Fruit fly (Drosophila melanogaster) whole organism, embryonic: ENCODE data around the gene CG10730.

Source experiments
- B-H1 ChIP-seq: fragments of 200-800 bp; sonication (Bioruptor generic); IDR thresholded peaks from 3 replicates; pipeline ENCODE4 v1.3.6; 2022; ENCODE audit warnings: missing biosample characterization, missing genetic modification characterization
- B-H2 ChIP-seq: fragments of 200-800 bp; sonication (Bioruptor generic); optimal IDR thresholded peaks from 2 replicates; lab custom pipeline; 2018; ENCODE audit warnings: missing biosample characterization, mild to moderate bottlenecking, missing genetic modification characterization
- Blimp-1 ChIP-seq: fragments of 200-800 bp; sonication (Bioruptor generic); optimal IDR thresholded peaks from 3 replicates; lab custom pipeline; 2018; ENCODE audit warnings: missing biosample characterization, missing genetic modification characterization, mild to moderate bottlenecking, moderate library complexity, missing genetic modification reagents
- CG10267 ChIP-seq: fragments of 200-800 bp; sonication (Bioruptor generic); optimal IDR thresholded peaks from 2 replicates; lab custom pipeline; 2018; ENCODE audit warnings: missing biosample characterization, mild to moderate bottlenecking, missing genetic modification characterization, moderate library complexity
- CG10543 ChIP-seq: fragments of 200-800 bp; sonication (Bioruptor generic); optimal IDR thresholded peaks from 3 replicates; lab custom pipeline; 2017; ENCODE audit warnings: missing biosample characterization, mild to moderate bottlenecking, missing genetic modification characterization, moderate library complexity
- CG11504 ChIP-seq: fragments of 200-800 bp; sonication (Bioruptor generic); optimal IDR thresholded peaks from 3 replicates; lab custom pipeline; 2019; ENCODE audit warnings: missing biosample characterization, mild to moderate bottlenecking, missing genetic modification characterization, moderate library complexity
- CG12155 ChIP-seq: fragments of 200-800 bp; sonication (Bioruptor generic); optimal IDR thresholded peaks from 3 replicates; lab custom pipeline; 2016; ENCODE audit warnings: missing biosample characterization, missing genetic modification characterization
- CG15601 ChIP-seq: fragments of 200-800 bp; sonication (Bioruptor generic); optimal IDR thresholded peaks from 3 replicates; lab custom pipeline; 2019; ENCODE audit warnings: missing biosample characterization, mild to moderate bottlenecking, missing genetic modification characterization, moderate library complexity
- CG17912 ChIP-seq: fragments of 200-800 bp; sonication (Bioruptor generic); optimal IDR thresholded peaks from 2 replicates; lab custom pipeline; 2018; ENCODE audit warnings: missing biosample characterization, mild to moderate bottlenecking, missing genetic modification characterization
- CG1832 ChIP-seq: fragments of 200-800 bp; sonication (Bioruptor generic); optimal IDR thresholded peaks from 2 replicates; lab custom pipeline; 2017; ENCODE audit warnings: missing biosample characterization, mild to moderate bottlenecking, missing genetic modification characterization, inconsistent platforms
- CG2712 ChIP-seq: fragments of 200-800 bp; optimal IDR thresholded peaks from 3 replicates; lab custom pipeline; 2019; ENCODE audit warnings: missing biosample characterization, mild to moderate bottlenecking, missing genetic modification characterization, moderate library complexity
- CG3065 ChIP-seq: fragments of 200-800 bp; sonication (Bioruptor generic); optimal IDR thresholded peaks from 2 replicates; lab custom pipeline; 2016; ENCODE audit warnings: missing biosample characterization, missing genetic modification characterization
- CG34376 ChIP-seq: fragments of 200-800 bp; sonication (Bioruptor generic); optimal IDR thresholded peaks from 2 replicates; lab custom pipeline; 2018; ENCODE audit warnings: missing biosample characterization, mild to moderate bottlenecking, missing genetic modification characterization
- CG4328 ChIP-seq: fragments of 200-800 bp; sonication (Bioruptor generic); optimal IDR thresholded peaks from 3 replicates; lab custom pipeline; 2017; ENCODE audit warnings: missing biosample characterization, missing genetic modification reagents, missing genetic modification characterization
- CG4707 ChIP-seq: fragments of 200-800 bp; sonication (Bioruptor generic); optimal IDR thresholded peaks from 2 replicates; lab custom pipeline; 2018; ENCODE audit warnings: missing biosample characterization, mild to moderate bottlenecking, missing genetic modification characterization, moderate library complexity
- CG6654 ChIP-seq: fragments of 200-800 bp; sonication (Bioruptor generic); optimal IDR thresholded peaks from 2 replicates; lab custom pipeline; 2017; ENCODE audit warnings: missing biosample characterization, mild to moderate bottlenecking, missing genetic modification characterization
- CG6813 ChIP-seq: fragments of 200-800 bp; sonication (Bioruptor generic); optimal IDR thresholded peaks from 2 replicates; lab custom pipeline; 2017; ENCODE audit warnings: missing biosample characterization, missing genetic modification characterization, mild to moderate bottlenecking, moderate library complexity, missing genetic modification reagents
- Chrac-16 ChIP-seq: fragments of 200-800 bp; sonication (Bioruptor generic); optimal IDR thresholded peaks from 3 replicates; lab custom pipeline; 2016; ENCODE audit warnings: missing biosample characterization, missing genetic modification characterization
- D19B ChIP-seq: fragments of 200-800 bp; sonication (Bioruptor generic); optimal IDR thresholded peaks from 2 replicates; lab custom pipeline; 2017; ENCODE audit warnings: missing biosample characterization, mild to moderate bottlenecking, missing genetic modification characterization
- Dip2 ChIP-seq: fragments of 200-800 bp; sonication (Bioruptor generic); IDR thresholded peaks from 2 replicates; pipeline ENCODE4 v1.3.6; 2022; ENCODE audit warnings: missing biosample characterization, missing genetic modification characterization
- Hmr ChIP-seq: fragments of 200-800 bp; sonication (Bioruptor generic); optimal IDR thresholded peaks from 3 replicates; lab custom pipeline; 2017; ENCODE audit warnings: mild to moderate bottlenecking, missing biosample characterization, missing genetic modification reagents, missing genetic modification characterization
- Lpt ChIP-seq: fragments of >200 bp; optimal IDR thresholded peaks from 2 replicates; lab custom pipeline; 2018; ENCODE audit warnings: missing biosample characterization, missing genetic modification characterization
- MESR4 ChIP-seq: fragments of 200-800 bp; sonication (Bioruptor generic); optimal IDR thresholded peaks from 2 replicates; lab custom pipeline; 2018; ENCODE audit warnings: missing biosample characterization, mild to moderate bottlenecking, missing genetic modification characterization, moderate library complexity
- NK7.1 ChIP-seq: fragments of 200-800 bp; sonication (Bioruptor generic); optimal IDR thresholded peaks from 3 replicates; lab custom pipeline; 2016; ENCODE audit warnings: missing biosample characterization, missing genetic modification characterization
- Nf-YC ChIP-seq: fragments of 200-800 bp; optimal IDR thresholded peaks from 3 replicates; lab custom pipeline; 2019; ENCODE audit warnings: missing biosample characterization, mild to moderate bottlenecking, missing genetic modification characterization, moderate library complexity
- Sry-δ ChIP-seq: fragments of 200-800 bp; sonication (Bioruptor generic); optimal IDR thresholded peaks from 2 replicates; lab custom pipeline; 2016; ENCODE audit warnings: missing biosample characterization, missing genetic modification characterization
- Vsx1 ChIP-seq: fragments of 200-800 bp; sonication (Bioruptor generic); optimal IDR thresholded peaks from 2 replicates; lab custom pipeline; 2017; ENCODE audit warnings: missing biosample characterization, mild to moderate bottlenecking, missing genetic modification characterization, missing genetic modification reagents
- ap ChIP-seq: fragments of 200-800 bp; sonication (Bioruptor generic); IDR thresholded peaks from 2 replicates; pipeline ENCODE4 v1.3.6; 2022; ENCODE audit warnings: missing biosample characterization, missing genetic modification characterization
- ase ChIP-seq: fragments of 200-800 bp; sonication (Bioruptor generic); IDR thresholded peaks from 3 replicates; pipeline ENCODE4 v1.3.6; 2022; ENCODE audit warnings: missing biosample characterization, missing genetic modification characterization
- bcd ChIP-seq: fragments of 200-800 bp; sonication (Bioruptor generic); optimal IDR thresholded peaks from 2 replicates; lab custom pipeline; 2017; ENCODE audit warnings: missing biosample characterization, mild to moderate bottlenecking, missing genetic modification characterization
- cas ChIP-seq: fragments of 200-800 bp; sonication (Bioruptor generic); IDR thresholded peaks from 2 replicates; pipeline ENCODE4 v1.3.6; 2022; ENCODE audit warnings: missing biosample characterization, missing genetic modification characterization
- chn ChIP-seq: fragments of 200-800 bp; sonication (Bioruptor generic); optimal IDR thresholded peaks from 2 replicates; lab custom pipeline; 2016; ENCODE audit warnings: missing biosample characterization, missing genetic modification characterization
- croc ChIP-seq: fragments of 200-800 bp; sonication (Bioruptor generic); conservative IDR thresholded peaks from 3 replicates; pipeline ENCODE4 v1.3.6; 2022; ENCODE audit warnings: missing biosample characterization, missing genetic modification characterization
- crp ChIP-seq, 2 experiments: fragments of 200-800 bp; sonication (Bioruptor generic); optimal IDR thresholded peaks; 2 replicates in 1 of 2; 3 replicates in 1 of 2; lab custom pipeline; 2017; ENCODE audit warnings: missing biosample characterization in 2 of 2, missing genetic modification characterization in 2 of 2, mild to moderate bottlenecking in 1 of 2, moderate library complexity in 1 of 2
- gem ChIP-seq: fragments of 200-800 bp; sonication (Bioruptor generic); optimal IDR thresholded peaks from 2 replicates; lab custom pipeline; 2019; ENCODE audit warnings: missing biosample characterization, mild to moderate bottlenecking, missing genetic modification characterization, moderate library complexity
- kah ChIP-seq: fragments of 200-800 bp; sonication (Bioruptor generic); optimal IDR thresholded peaks from 2 replicates; lab custom pipeline; 2018; ENCODE audit warnings: missing biosample characterization, mild to moderate bottlenecking, missing genetic modification characterization
- knrl ChIP-seq: fragments of 200-800 bp; sonication (Bioruptor generic); IDR thresholded peaks from 3 replicates; pipeline ENCODE4 v1.3.6; 2022; ENCODE audit warnings: missing biosample characterization, missing genetic modification characterization; ENCODE audit not compliant: partially characterized antibody
- lola ChIP-seq, 3 experiments: fragments of >200 bp in 2 of 3; fragments of 200-800 bp in 1 of 3; sonication (Bioruptor generic) in 1 of 3; optimal IDR thresholded peaks; 2 replicates each; lab custom pipeline; 2017 to 2019; ENCODE audit warnings: missing biosample characterization in 3 of 3, missing genetic modification characterization in 3 of 3, mild to moderate bottlenecking in 1 of 3, moderate library complexity in 1 of 3
- mld ChIP-seq: fragments of 200-800 bp; sonication (Bioruptor generic); IDR thresholded peaks from 3 replicates; pipeline ENCODE4 v1.3.6; 2022; ENCODE audit warnings: missing biosample characterization, missing genetic modification characterization; ENCODE audit not compliant: partially characterized antibody
- phol ChIP-seq: fragments of 200-800 bp; sonication (Bioruptor generic); optimal IDR thresholded peaks from 3 replicates; lab custom pipeline; 2018; ENCODE audit warnings: missing biosample characterization, mild to moderate bottlenecking, missing genetic modification characterization, moderate library complexity
- sd ChIP-seq: fragments of 200-800 bp; sonication (Bioruptor generic); optimal IDR thresholded peaks from 3 replicates; lab custom pipeline; 2018; ENCODE audit warnings: missing biosample characterization, mild to moderate bottlenecking, missing genetic modification characterization, moderate library complexity
- seq ChIP-seq: fragments of 200-800 bp; sonication (Bioruptor generic); IDR thresholded peaks from 2 replicates; pipeline ENCODE4 v1.3.6; 2022; ENCODE audit warnings: missing biosample characterization, missing genetic modification characterization
- slou ChIP-seq: fragments of 200-800 bp; sonication (Bioruptor generic); optimal IDR thresholded peaks from 3 replicates; lab custom pipeline; 2016; ENCODE audit warnings: missing biosample characterization, missing genetic modification characterization
- stc ChIP-seq: fragments of 200-800 bp; sonication (Bioruptor generic); IDR thresholded peaks from 2 replicates; pipeline ENCODE4 v1.3.6; 2022; ENCODE audit warnings: missing biosample characterization, missing genetic modification characterization
- sug ChIP-seq: fragments of 200-800 bp; optimal IDR thresholded peaks from 2 replicates; lab custom pipeline; 2019; ENCODE audit warnings: missing biosample characterization, mild to moderate bottlenecking, missing genetic modification characterization, moderate library complexity
- tgo ChIP-seq: fragments of 200-800 bp; sonication (Bioruptor generic); IDR thresholded peaks from 3 replicates; pipeline ENCODE4 v1.3.6; 2022; ENCODE audit warnings: missing biosample characterization, missing genetic modification characterization
- tx ChIP-seq: fragments of 200-800 bp; sonication (Bioruptor generic); optimal IDR thresholded peaks from 2 replicates; lab custom pipeline; 2016; ENCODE audit warnings: missing biosample characterization, missing genetic modification characterization

Gene CG10730

dm6 chr2L:20077423-20078401 is 5.7 kb upstream of the CG10730 start (continued):
- TF ChIP-seq CG6654 (no peak), CG11504 (tag; lab: Kevin White, UChicago) (no peak), CG17912 (GFP tag; lab: Kevin White, UChicago) (no peak), CG12155 (GFP tag; lab: Kevin White, UChicago) (no peak), CG3065 (no peak), sd (peak; percentile 78), B-H2 (GFP tag; lab: Kevin White, UChicago) (peak; percentile 23), Blimp-1 (GFP tag; lab: Kevin White, UChicago) (no peak), bcd (GFP tag; lab: Kevin White, UChicago) (no peak), Vsx1 (GFP tag; lab: Kevin White, UChicago) (peak; percentile 20), chn (GFP tag; lab: Kevin White, UChicago) (no peak), lola (GFP tag; optimal IDR thresholded peaks at IDR 0.05; lab: Kevin White, UChicago) (no peak), CG10543 (GFP tag; lab: Kevin White, UChicago) (peak; percentile 65), Nf-YC (tag; lab: Kevin White, UChicago) (peak; percentile 9), croc (GFP tag; lab: Robert Waterston, UW) (no peak), seq (GFP tag; lab: Robert Waterston, UW) (no peak), CG4707 (GFP tag; lab: Kevin White, UChicago) (no peak), crp (GFP tag; optimal IDR thresholded peaks at IDR 0.05; lab: Kevin White, UChicago) (no peak), NK7.1 (GFP tag; lab: Kevin White, UChicago) (no peak), CG6813 (peak; percentile 15), CG4328 (GFP tag; lab: Kevin White, UChicago) (peak; percentile 25), cas (no peak), gem (tag; lab: Kevin White, UChicago) (no peak), Lpt (no peak), CG15601 (tag; lab: Kevin White, UChicago) (peak; percentile 39), CG1832 (GFP tag; lab: Kevin White, UChicago) (no peak), tgo (no peak), sug (peak; percentile 98), mld (GFP tag; lab: Robert Waterston, UW) (no peak), tx (no peak), B-H1 (GFP tag; lab: Robert Waterston, UW) (no peak), slou (no peak)
- TF ChIP-seq, all 482 proteins: peak for 38

DNA sequence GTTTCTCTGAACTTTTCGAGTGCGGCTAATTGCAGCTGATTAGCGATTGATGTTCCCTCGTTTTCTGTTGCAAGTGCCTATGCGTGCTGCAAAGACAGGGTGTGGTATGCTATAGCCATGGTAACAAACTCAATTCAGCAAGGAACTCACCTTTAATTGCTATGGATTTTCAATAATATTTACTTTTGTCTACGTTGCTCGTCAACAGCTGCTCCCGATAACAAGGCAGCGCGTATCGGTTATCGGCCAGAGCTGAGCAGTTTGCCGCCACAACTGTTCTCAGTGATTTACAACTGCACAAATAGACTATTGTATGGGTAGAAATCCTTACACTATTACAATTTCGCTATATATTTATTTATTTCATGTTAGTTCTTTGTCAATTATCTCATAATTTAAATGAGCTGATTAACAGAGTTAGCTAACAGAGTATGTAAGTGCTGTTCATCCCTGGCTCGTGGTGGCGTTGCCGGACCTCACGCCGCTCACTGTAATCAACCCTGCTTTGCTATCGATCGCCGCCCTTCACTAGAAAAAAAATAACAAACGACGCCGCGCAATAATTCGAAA is 3.3 kb upstream of the CG10730 start, which contains the start of the genes pr and neb:
pr (minus strand) TSS at position 225 of the 570 bp plus-strand sequence.
neb (plus strand) TSS at position 524 of the 570 bp plus-strand sequence.
- TF ChIP-seq MESR4 (peak; percentile 49), ap (GFP tag; lab: Robert Waterston, UW) (peak; percentile 36; the same call in 1 of the 2 replicates), CG2712 (tag; lab: Kevin White, UChicago) (peak; percentile 55), stc (no peak), Sry-δ (peak; percentile 92), knrl (GFP tag; lab: Robert Waterston, UW) (peak; percentile 61), ase (0 out of 3 replicates have a peak, but pooled peaks have one; percentile 25), Hmr (GFP tag; lab: Kevin White, UChicago) (peak; percentile 77), Chrac-16 (GFP tag; lab: Kevin White, UChicago) (peak; percentile 57), CG10267 (tag; lab: Kevin White, UChicago) (peak; percentile 60), seq (GFP tag; lab: Robert Waterston, UW) (peak; percentile 48; the same call in 1 of the 2 replicates), phol (peak; percentile 35), D19B (no peak), kah (GFP tag; lab: Kevin White, UChicago) (no peak), cas (0 out of 2 replicates have a peak, but pooled peaks have one; percentile 12), CG15601 (tag; lab: Kevin White, UChicago) (peak; percentile 66), Dip2 (GFP tag; lab: Robert Waterston, UW) (no peak), CG34376 (GFP tag; lab: Kevin White, UChicago) (no peak)
